Fruit fly (Drosophila melanogaster): ENCODE measurements around the gene CG17597.

Gene CG17597

dm6 chr2L:18830587-18831528 lies at the start of gene CG17597, which contains the start of gene ScpX (continued):
- TF ChIP-seq CG32772 (GFP tag; IDR thresholded peaks at IDR 0.05), result peak; percentile 39; the same call in 1 of the 2 replicates
- no peak for TF ChIP-seq hkb (optimal IDR thresholded peaks at IDR 0.05)
- TF ChIP-seq hkb (GFP tag; IDR thresholded peaks at IDR 0.05), result no peak; the same call in 1 of the 2 replicates
- TF ChIP-seq CG3847 (GFP tag; IDR thresholded peaks at IDR 0.05), result peak; percentile 55
- no peak for TF ChIP-seq CG14667 (GFP tag; IDR thresholded peaks at IDR 0.05)
- TF ChIP-seq bcd (GFP tag; optimal IDR thresholded peaks at IDR 0.05), result peak; percentile 77
- peak; percentile 16 for TF ChIP-seq CG12299 (tag; optimal IDR thresholded peaks at IDR 0.05)
- TF ChIP-seq CG2889 (GFP tag; IDR thresholded peaks at IDR 0.05), result no peak
- TF ChIP-seq CG10431 (GFP tag; optimal IDR thresholded peaks at IDR 0.05), result no peak
- peak; percentile 61; the same call in 2 of the 3 replicates for TF ChIP-seq Dbx (GFP tag; IDR thresholded peaks at IDR 0.05)
- no peak for TF ChIP-seq NK7.1 (GFP tag; optimal IDR thresholded peaks at IDR 0.05)
- TF ChIP-seq CG17359 (tag; optimal IDR thresholded peaks at IDR 0.05), result peak; percentile 54
- no peak for TF ChIP-seq Dfd (GFP tag; optimal IDR thresholded peaks at IDR 0.05)
- TF ChIP-seq CG17385 (GFP tag; optimal IDR thresholded peaks at IDR 0.05), result peak; percentile 52
- peak; percentile 54 for TF ChIP-seq twi (tag; optimal IDR thresholded peaks at IDR 0.05)
- peak; percentile 62 for TF ChIP-seq tin (GFP tag; optimal IDR thresholded peaks at IDR 0.05)
- peak; percentile 78 for TF ChIP-seq Hsf (GFP tag; optimal IDR thresholded peaks at IDR 0.05)
- TF ChIP-seq CG17568 (GFP tag; optimal IDR thresholded peaks at IDR 0.05), result peak; percentile 20
- TF ChIP-seq Bgb (GFP tag; IDR thresholded peaks at IDR 0.05; ENCODE audit: partially characterized antibody), result peak; percentile 90
- TF ChIP-seq CG2712 (tag; optimal IDR thresholded peaks at IDR 0.05), result peak; percentile 67
- peak; percentile 61 for TF ChIP-seq HmgZ (tag; optimal IDR thresholded peaks at IDR 0.05)
- no peak for TF ChIP-seq mirr (GFP tag; optimal IDR thresholded peaks at IDR 0.05)
- TF ChIP-seq seq (GFP tag; IDR thresholded peaks at IDR 0.05), result no peak
- TF ChIP-seq Xrp1 (GFP tag; IDR thresholded peaks at IDR 0.05), result peak; percentile 51
- TF ChIP-seq CG7987 (GFP tag; optimal IDR thresholded peaks at IDR 0.05), result no peak
- TF ChIP-seq jumu (GFP tag; optimal IDR thresholded peaks at IDR 0.05), result peak; percentile 75
- peak; percentile 23 for TF ChIP-seq CG1024 (GFP tag; IDR thresholded peaks at IDR 0.05)
- TF ChIP-seq Atf6 (GFP tag; IDR thresholded peaks at IDR 0.05), result no peak
- TF ChIP-seq CG30403 (GFP tag; optimal IDR thresholded peaks at IDR 0.05), result peak; percentile 77
- TF ChIP-seq CG7963 (GFP tag; IDR thresholded peaks at IDR 0.05; ENCODE audit: partially characterized antibody), result peak; percentile 88
- peak; percentile 68 for TF ChIP-seq Max (GFP tag; optimal IDR thresholded peaks at IDR 0.05)
- peak; percentile 55 for TF ChIP-seq CG4820 (GFP tag; optimal IDR thresholded peaks at IDR 0.05)
- peak; percentile 34 for TF ChIP-seq CG5180 (GFP tag; optimal IDR thresholded peaks at IDR 0.05)
- peak; percentile 21 for TF ChIP-seq HmgD (GFP tag; optimal IDR thresholded peaks at IDR 0.05)
- TF ChIP-seq Atf3 (GFP tag; optimal IDR thresholded peaks at IDR 0.05), result peak; percentile 55
- TF ChIP-seq fru (optimal IDR thresholded peaks at IDR 0.05), result no peak
- TF ChIP-seq nerfin-2 (GFP tag; IDR thresholded peaks at IDR 0.05; ENCODE audit: partially characterized antibody), result peak; percentile 82
- peak; percentile 54 for TF ChIP-seq Ssrp (tag; optimal IDR thresholded peaks at IDR 0.05)
- TF ChIP-seq CG8765 (GFP tag; IDR thresholded peaks at IDR 0.05), result peak; percentile 29; the same call in 1 of the 2 replicates
- peak; percentile 24 for TF ChIP-seq Meics (GFP tag; optimal IDR thresholded peaks at IDR 0.05)
- no peak for TF ChIP-seq CG7745 (tag; optimal IDR thresholded peaks at IDR 0.05)
- TF ChIP-seq CG6689 (GFP tag; IDR thresholded peaks at IDR 0.05), result peak; percentile 62
- TF ChIP-seq CG6272 (GFP tag; IDR thresholded peaks at IDR 0.05), result peak; percentile 45; the same call in 1 of the 2 replicates
- TF ChIP-seq Asciz (GFP tag; optimal IDR thresholded peaks at IDR 0.05), result peak; percentile 47
- TF ChIP-seq Trl (optimal IDR thresholded peaks at IDR 0.05), result no peak
- peak; percentile 61 for TF ChIP-seq Trl (GFP tag; optimal IDR thresholded peaks at IDR 0.05)
- no peak for TF ChIP-seq prd (optimal IDR thresholded peaks at IDR 0.05)
- peak; percentile 69; the same call in 2 of the 3 replicates for TF ChIP-seq prd (GFP tag; IDR thresholded peaks at IDR 0.05)
- 0 out of 3 replicates have a peak, but pooled peaks have one; percentile 10 for TF ChIP-seq otp (GFP tag; IDR thresholded peaks at IDR 0.05)
- TF ChIP-seq CG8924 (tag; optimal IDR thresholded peaks at IDR 0.05), result peak; percentile 56

Measured in whole organism, embryonic.